Fruit fly (Drosophila melanogaster): Measurements from ENCODE around the gene Hs3st-B.

Hs3st-B gene

DNA sequence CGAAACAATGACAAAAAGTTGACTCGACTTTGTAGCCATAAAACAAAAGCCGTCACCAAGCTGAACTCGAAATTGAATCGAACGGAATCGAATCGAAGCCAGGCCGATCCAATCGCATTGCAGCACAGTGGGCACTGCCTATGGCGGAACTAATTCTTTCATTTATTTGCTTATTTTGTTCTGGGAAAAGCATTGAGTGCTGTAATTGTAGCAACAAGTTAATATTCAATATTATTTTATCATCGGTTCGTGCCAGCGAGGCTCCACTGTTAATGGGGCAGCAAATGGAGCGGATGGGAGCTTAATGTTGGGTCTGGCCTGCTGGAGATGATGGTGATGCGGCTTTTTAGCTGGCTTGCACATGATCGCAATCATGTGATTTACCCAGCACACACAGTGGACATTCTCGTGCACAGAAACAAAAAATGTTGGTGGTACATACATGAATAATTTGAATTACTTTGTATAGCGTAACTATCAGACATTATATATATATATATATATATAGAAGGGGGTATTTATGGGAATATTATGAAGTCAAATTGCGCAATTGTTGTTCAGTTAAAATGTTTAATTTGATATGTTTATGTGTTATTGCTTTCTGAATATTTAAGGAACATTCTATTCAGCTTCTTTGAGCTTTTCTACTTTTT lies 41.0 kb downstream of the Hs3st-B start (continued):
- TF ChIP-seq ro (GFP tag; IDR thresholded peaks at IDR 0.05), result peak; percentile 76
- peak; percentile 85 for TF ChIP-seq Abd-B (GFP tag; optimal IDR thresholded peaks at IDR 0.05)
- peak; percentile 71 for TF ChIP-seq scrt (GFP tag; optimal IDR thresholded peaks at IDR 0.05)
- TF ChIP-seq E2f1 (GFP tag; IDR thresholded peaks at IDR 0.05), result peak; percentile 85
- TF ChIP-seq CG11723 (GFP tag; optimal IDR thresholded peaks at IDR 0.05), result peak; percentile 84
- TF ChIP-seq CG10959 (GFP tag; IDR thresholded peaks at IDR 0.05), result peak; percentile 73
- TF ChIP-seq Fer1 (GFP tag; optimal IDR thresholded peaks at IDR 0.05), result peak; percentile 82
- TF ChIP-seq NC2β (GFP tag; optimal IDR thresholded peaks at IDR 0.05), result peak; percentile 80
- TF ChIP-seq ham (GFP tag; IDR thresholded peaks at IDR 0.05), result no peak
- no peak for TF ChIP-seq inv (GFP tag; IDR thresholded peaks at IDR 0.05; ENCODE audit: partially characterized antibody)
- TF ChIP-seq CG3995 (GFP tag; optimal IDR thresholded peaks at IDR 0.05), result peak; percentile 5
- no peak for TF ChIP-seq nerfin-2 (GFP tag; IDR thresholded peaks at IDR 0.05; ENCODE audit: partially characterized antibody)
- TF ChIP-seq H15 (GFP tag; IDR thresholded peaks at IDR 0.05), result peak; percentile 93
- TF ChIP-seq CG18011 (GFP tag; optimal IDR thresholded peaks at IDR 0.05), result peak; percentile 35
- peak; percentile 83 for TF ChIP-seq pb (GFP tag; optimal IDR thresholded peaks at IDR 0.05)
- TF ChIP-seq CG30403 (GFP tag; optimal IDR thresholded peaks at IDR 0.05), result peak; percentile 89
- peak in 1 of 2 experiments; percentile 36 for TF ChIP-seq crp (GFP tag; optimal IDR thresholded peaks at IDR 0.05)
- TF ChIP-seq CG14710 (tag; optimal IDR thresholded peaks at IDR 0.05), result peak; percentile 73
- peak; percentile 83 for TF ChIP-seq Lim3 (GFP tag; IDR thresholded peaks at IDR 0.05)
- TF ChIP-seq slp2 (GFP tag; optimal IDR thresholded peaks at IDR 0.05), result peak; percentile 81
- peak; percentile 68 for TF ChIP-seq CG12155 (GFP tag; optimal IDR thresholded peaks at IDR 0.05)
- no peak for TF ChIP-seq GATAe (GFP tag; conservative IDR thresholded peaks at IDR 0.05)
- peak; percentile 83 for TF ChIP-seq CG30431 (GFP tag; optimal IDR thresholded peaks at IDR 0.05)
- TF ChIP-seq ind (GFP tag; optimal IDR thresholded peaks at IDR 0.05), result peak; percentile 90
- peak; percentile 59 for TF ChIP-seq CG13123 (GFP tag; optimal IDR thresholded peaks at IDR 0.05)
- peak; percentile 85 for TF ChIP-seq bcd (GFP tag; optimal IDR thresholded peaks at IDR 0.05)
- 0 out of 3 replicates have a peak, but pooled peaks have one; percentile 58 for TF ChIP-seq C15 (GFP tag; IDR thresholded peaks at IDR 0.05)
- TF ChIP-seq usp (GFP tag; optimal IDR thresholded peaks at IDR 0.05), result no peak
- peak; percentile 81 for TF ChIP-seq Camta (GFP tag; optimal IDR thresholded peaks at IDR 0.05)
- TF ChIP-seq Chrac-16 (GFP tag; optimal IDR thresholded peaks at IDR 0.05), result peak; percentile 83
- no peak for TF ChIP-seq Opbp (GFP tag; IDR thresholded peaks at IDR 0.05; ENCODE audit: partially characterized antibody)
- TF ChIP-seq otp (GFP tag; IDR thresholded peaks at IDR 0.05), result peak; percentile 94
- peak; percentile 56 for TF ChIP-seq CG31224 (GFP tag; IDR thresholded peaks at IDR 0.05)
- no peak for TF ChIP-seq D (optimal IDR thresholded peaks at IDR 0.05)
- peak; percentile 77 for TF ChIP-seq D (GFP tag; optimal IDR thresholded peaks at IDR 0.05)
- TF ChIP-seq CG11093 (GFP tag; IDR thresholded peaks at IDR 0.05), result peak; percentile 87
- TF ChIP-seq Nf-YB (GFP tag; optimal IDR thresholded peaks at IDR 0.05), result peak; percentile 70
- peak; percentile 64 for TF ChIP-seq CG6765 (GFP tag; optimal IDR thresholded peaks at IDR 0.05)
- peak in 1 of 2 experiments; percentile 68 for TF ChIP-seq Hr78 (GFP tag; optimal IDR thresholded peaks at IDR 0.05)
- TF ChIP-seq CG18619 (GFP tag; optimal IDR thresholded peaks at IDR 0.05), result peak; percentile 73
- TF ChIP-seq Gsc (GFP tag; IDR thresholded peaks at IDR 0.05), result peak; percentile 84
- TF ChIP-seq CG16815 (GFP tag; optimal IDR thresholded peaks at IDR 0.05), result peak; percentile 67
- TF ChIP-seq gce (GFP tag; IDR thresholded peaks at IDR 0.05), result peak; percentile 93
- peak; percentile 69 for TF ChIP-seq CG4617 (GFP tag; optimal IDR thresholded peaks at IDR 0.05; ENCODE audit: borderline replicate concordance)
- peak; percentile 67 for TF ChIP-seq CG31365 (tag; optimal IDR thresholded peaks at IDR 0.05)
- TF ChIP-seq trh (GFP tag; optimal IDR thresholded peaks at IDR 0.05), result peak; percentile 71
- peak; percentile 45 for TF ChIP-seq disco-r (GFP tag; optimal IDR thresholded peaks at IDR 0.05)
- peak; percentile 61 for TF ChIP-seq CG9437 (GFP tag; optimal IDR thresholded peaks at IDR 0.05)
- TF ChIP-seq CG6683 (GFP tag; optimal IDR thresholded peaks at IDR 0.05), result peak; percentile 53
- peak; percentile 89 for TF ChIP-seq pnt (GFP tag; optimal IDR thresholded peaks at IDR 0.05)
